Worm (Caenorhabditis elegans) whole organism, young adult: Measurements from ENCODE around the gene dis-3.

Experiments used
- B0336.3 ChIP-seq: fragments of 200-800 bp; sonication (Bioruptor generic); IDR thresholded peaks from 2 replicates; pipeline ENCODE4 v1.3.6; 2022; ENCODE audit warnings: missing genetic modification characterization, missing compliant biosample characterization
- F10E7.11 ChIP-seq: sonication (generic microtip); optimal IDR thresholded peaks from 2 replicates; lab custom pipeline; 2017; ENCODE audit warnings: mild to moderate bottlenecking, missing genetic modification characterization, moderate library complexity, missing compliant biosample characterization
- F57A8.1 ChIP-seq: fragments of 200-800 bp; sonication (Bioruptor generic); optimal IDR thresholded peaks from 2 replicates; lab custom pipeline; 2018; ENCODE audit warnings: mild to moderate bottlenecking, missing genetic modification characterization, moderate library complexity, missing compliant biosample characterization
- T26A5.8 ChIP-seq: sonication (generic microtip); optimal IDR thresholded peaks from 2 replicates; lab custom pipeline; 2016; ENCODE audit warnings: missing genetic modification characterization, missing compliant biosample characterization
- Y67H2A.10 ChIP-seq: fragments of 200-800 bp; sonication (Bioruptor generic); conservative IDR thresholded peaks from 2 replicates; pipeline ENCODE4 v1.3.6; 2022; ENCODE audit warnings: missing genetic modification reagents, missing genetic modification characterization, missing compliant biosample characterization
- ZK185.1 ChIP-seq: sonication (generic microtip); optimal IDR thresholded peaks from 2 replicates; lab custom pipeline; 2016; ENCODE audit warnings: mild to moderate bottlenecking, missing genetic modification characterization, missing compliant biosample characterization; ENCODE audit not compliant: poor library complexity, severe bottlenecking
- akir-1 ChIP-seq: fragments of 200-800 bp; sonication (Bioruptor generic); optimal IDR thresholded peaks from 2 replicates; lab custom pipeline; 2018; ENCODE audit warnings: mild to moderate bottlenecking, missing genetic modification characterization, moderate library complexity, missing compliant biosample characterization
- aptf-3 ChIP-seq: fragments of 200-800 bp; sonication (Bioruptor generic); IDR thresholded peaks from 2 replicates; pipeline ENCODE4 v1.3.6; 2022; ENCODE audit warnings: missing genetic modification characterization, missing compliant biosample characterization
- attf-5 ChIP-seq: fragments of 200-800 bp; sonication (Bioruptor generic); optimal IDR thresholded peaks from 2 replicates; lab custom pipeline; 2018; ENCODE audit warnings: mild to moderate bottlenecking, missing genetic modification characterization, missing compliant biosample characterization
- attf-6 ChIP-seq: fragments of 200-800 bp; sonication (Bioruptor generic); IDR thresholded peaks from 2 replicates; pipeline ENCODE4 v1.3.6; 2022; ENCODE audit warnings: missing genetic modification reagents, missing genetic modification characterization, missing compliant biosample characterization
- bed-1 ChIP-seq: fragments of 200-800 bp; sonication (Bioruptor generic); IDR thresholded peaks from 2 replicates; pipeline ENCODE4 v1.3.6; 2022; ENCODE audit warnings: missing genetic modification reagents, missing genetic modification characterization, missing compliant biosample characterization
- bed-2 ChIP-seq: fragments of 200-800 bp; sonication (Bioruptor generic); IDR thresholded peaks from 2 replicates; pipeline ENCODE4 v1.3.6; 2022; ENCODE audit warnings: missing genetic modification reagents, missing genetic modification characterization, missing compliant biosample characterization
- cebp-1 ChIP-seq, 2 experiments: fragments of 200-800 bp in 1 of 2; sonication (Bioruptor generic) in 1 of 2; sonication (generic microtip) in 1 of 2; IDR thresholded peaks in 1 of 2; optimal IDR thresholded peaks in 1 of 2; 2 replicates each; pipeline versions ENCODE4 v1.3.6 to Lab custom; 2017 to 2022; ENCODE audit warnings: missing compliant biosample characterization in 2 of 2, missing genetic modification characterization in 2 of 2, mild to moderate bottlenecking in 1 of 2, missing genetic modification reagents in 1 of 2, moderate library complexity in 1 of 2
- cebp-2 ChIP-seq: fragments of 200-800 bp; sonication (Bioruptor generic); IDR thresholded peaks from 2 replicates; pipeline ENCODE4 v1.3.6; 2022; ENCODE audit warnings: missing genetic modification characterization, missing compliant biosample characterization
- ceh-100 ChIP-seq: fragments of 200-800 bp; sonication (Bioruptor generic); IDR thresholded peaks from 2 replicates; pipeline ENCODE4 v1.3.6; 2022; ENCODE audit warnings: missing genetic modification reagents, missing genetic modification characterization, missing compliant biosample characterization
- ceh-40 ChIP-seq: fragments of 200-800 bp; sonication (Bioruptor generic); IDR thresholded peaks from 2 replicates; pipeline ENCODE4 v1.3.6; 2022; ENCODE audit warnings: missing genetic modification characterization, missing compliant biosample characterization
- ceh-79 ChIP-seq: sonication (generic microtip); optimal IDR thresholded peaks from 2 replicates; lab custom pipeline; 2017; ENCODE audit warnings: mild to moderate bottlenecking, missing genetic modification characterization, missing compliant biosample characterization
- dpff-1 ChIP-seq: sonication (generic microtip); optimal IDR thresholded peaks from 2 replicates; lab custom pipeline; 2017; ENCODE audit warnings: mild to moderate bottlenecking, missing genetic modification characterization, missing compliant biosample characterization
- fkh-3 ChIP-seq: sonication (generic microtip); optimal IDR thresholded peaks from 2 replicates; lab custom pipeline; 2016; ENCODE audit warnings: mild to moderate bottlenecking, missing genetic modification characterization, missing compliant biosample characterization
- gei-17 ChIP-seq: fragments of 200-800 bp; sonication (Bioruptor generic); optimal IDR thresholded peaks from 2 replicates; lab custom pipeline; 2018; ENCODE audit warnings: mild to moderate bottlenecking, missing genetic modification characterization, missing compliant biosample characterization
- him-1 ChIP-seq: sonication (generic microtip); optimal IDR thresholded peaks from 2 replicates; lab custom pipeline; 2016; ENCODE audit warnings: missing genotype, missing genetic modification reagents, missing genetic modification characterization, missing compliant biosample characterization
- hlh-12 ChIP-seq: sonication (generic microtip); optimal IDR thresholded peaks from 2 replicates; lab custom pipeline; 2016; ENCODE audit warnings: missing genetic modification characterization, missing compliant biosample characterization
- hlh-26 ChIP-seq: fragments of 200-800 bp; sonication (Bioruptor generic); conservative IDR thresholded peaks from 2 replicates; pipeline ENCODE4 v1.3.6; 2022; ENCODE audit warnings: missing genetic modification reagents, missing genetic modification characterization, missing compliant biosample characterization
- hrde-1 ChIP-seq: sonication (generic microtip); optimal IDR thresholded peaks from 2 replicates; lab custom pipeline; 2016; ENCODE audit warnings: missing genetic modification characterization, mild to moderate bottlenecking, missing compliant biosample characterization, moderate library complexity, missing genotype, missing genetic modification reagents, borderline replicate concordance
- lag-1 ChIP-seq: fragments of 200-800 bp; sonication (Bioruptor generic); IDR thresholded peaks from 2 replicates; pipeline ENCODE4 v1.3.6; 2022; ENCODE audit warnings: missing genetic modification reagents, missing genetic modification characterization, missing compliant biosample characterization
- let-607 ChIP-seq, 2 experiments: fragments of 200-800 bp in 1 of 2; sonication (Bioruptor generic) in 1 of 2; sonication (generic microtip) in 1 of 2; optimal IDR thresholded peaks; 2 replicates each; lab custom pipeline; 2016 to 2018; ENCODE audit warnings: mild to moderate bottlenecking in 2 of 2, missing compliant biosample characterization in 2 of 2, missing genetic modification characterization in 2 of 2, moderate library complexity in 2 of 2, missing genotype in 1 of 2
- lin-35 ChIP-seq, 3 experiments: fragments of 150-350 bp in 2 of 3; sonication (generic microtip) in 1 of 3; optimal IDR thresholded peaks; 2 replicates each; lab custom pipeline; 2014 to 2018; ENCODE audit warnings: missing biosample characterization in 3 of 3, missing genetic modification characterization in 3 of 3, missing genetic modification reagents in 3 of 3
- lsl-1 ChIP-seq: fragments of 200-800 bp; sonication (Bioruptor generic); optimal IDR thresholded peaks from 2 replicates; lab custom pipeline; 2018; ENCODE audit warnings: mild to moderate bottlenecking, missing genetic modification characterization, moderate library complexity, missing compliant biosample characterization
- lsy-27 ChIP-seq: sonication (generic microtip); optimal IDR thresholded peaks from 2 replicates; lab custom pipeline; 2017; ENCODE audit warnings: missing genetic modification characterization, mild to moderate bottlenecking, missing compliant biosample characterization, antibody characterized with exemption, missing genotype, borderline replicate concordance; ENCODE audit not compliant: insufficient read depth
- madf-3 ChIP-seq: fragments of 200-800 bp; sonication (Bioruptor generic); IDR thresholded peaks from 2 replicates; pipeline ENCODE4 v1.3.6; 2022; ENCODE audit warnings: missing genetic modification reagents, missing genetic modification characterization, missing compliant biosample characterization
- madf-6 ChIP-seq: fragments of 200-800 bp; sonication (Bioruptor generic); IDR thresholded peaks from 2 replicates; pipeline ENCODE4 v1.3.6; 2022; ENCODE audit warnings: missing genetic modification reagents, missing genetic modification characterization, missing compliant biosample characterization
- mcd-1 ChIP-seq: fragments of 200-800 bp; sonication (Bioruptor generic); IDR thresholded peaks from 2 replicates; pipeline ENCODE4 v1.3.6; 2022; ENCODE audit warnings: missing genetic modification reagents, missing genetic modification characterization, missing compliant biosample characterization
- mes-4 ChIP-seq: sonication (generic microtip); optimal IDR thresholded peaks from 2 replicates; lab custom pipeline; 2016; ENCODE audit warnings: missing genotype, missing genetic modification characterization, missing compliant biosample characterization
- mxl-1 ChIP-seq: sonication (generic microtip); optimal IDR thresholded peaks from 2 replicates; lab custom pipeline; 2016; ENCODE audit warnings: missing genetic modification characterization, missing compliant biosample characterization
- pbrm-1 ChIP-seq: fragments of 200-800 bp; sonication (Bioruptor generic); IDR thresholded peaks from 2 replicates; pipeline ENCODE4 v1.3.6; 2022; ENCODE audit warnings: missing genetic modification reagents, missing genetic modification characterization, missing compliant biosample characterization
- rec-8 ChIP-seq, 2 experiments: sonication (generic microtip); optimal IDR thresholded peaks; 2 replicates each; lab custom pipeline; 2016; ENCODE audit warnings: mild to moderate bottlenecking in 2 of 2, missing genetic modification characterization in 2 of 2, missing genetic modification reagents in 2 of 2, missing genotype in 2 of 2, missing biosample characterization in 1 of 2, missing compliant biosample characterization in 1 of 2, moderate library complexity in 1 of 2
- snpc-1.1 ChIP-seq: sonication (generic microtip); optimal IDR thresholded peaks from 2 replicates; lab custom pipeline; 2017; ENCODE audit warnings: missing genetic modification characterization, mild to moderate bottlenecking, missing compliant biosample characterization, antibody characterized with exemption, moderate library complexity, missing genotype, missing genetic modification reagents; ENCODE audit not compliant: insufficient read depth
- snpc-1.3 ChIP-seq: sonication (generic microtip); optimal IDR thresholded peaks from 2 replicates; lab custom pipeline; 2017; ENCODE audit warnings: missing genetic modification characterization, mild to moderate bottlenecking, missing compliant biosample characterization, antibody characterized with exemption, moderate library complexity, missing genotype, missing genetic modification reagents; ENCODE audit not compliant: insufficient read depth
- zim-3 ChIP-seq: sonication (generic microtip); optimal IDR thresholded peaks from 2 replicates; lab custom pipeline; 2017; ENCODE audit warnings: mild to moderate bottlenecking, missing genetic modification characterization, moderate library complexity, missing compliant biosample characterization
- ztf-22 ChIP-seq: fragments of 200-800 bp; sonication (Bioruptor generic); optimal IDR thresholded peaks from 2 replicates; lab custom pipeline; 2018; ENCODE audit warnings: mild to moderate bottlenecking, missing genetic modification characterization, moderate library complexity, missing compliant biosample characterization
- ztf-25 ChIP-seq: fragments of 200-800 bp; sonication (Bioruptor generic); IDR thresholded peaks from 2 replicates; pipeline ENCODE4 v1.3.6; 2022; ENCODE audit warnings: missing genetic modification reagents, missing genetic modification characterization, missing compliant biosample characterization
- ztf-3 ChIP-seq: fragments of 200-800 bp; sonication (Bioruptor generic); optimal IDR thresholded peaks from 2 replicates; lab custom pipeline; 2018; ENCODE audit warnings: mild to moderate bottlenecking, missing genetic modification characterization, missing compliant biosample characterization
- ztf-6 ChIP-seq: fragments of 200-800 bp; sonication (Bioruptor generic); IDR thresholded peaks from 2 replicates; pipeline ENCODE4 v1.3.6; 2022; ENCODE audit warnings: missing genetic modification reagents, missing genetic modification characterization, missing compliant biosample characterization

Gene dis-3

ce11 chrIV:10085401-10086187, 11.4 kb upstream of the dis-3 start, which contains the start of the genes col-2 and ndc-80 (continued):
- no peak for TF ChIP-seq F57A8.1 (GFP tag; lab: Kevin White, UChicago)
- TF ChIP-seq fkh-3 (tag; lab: Kevin White, UChicago): no peak
- TF ChIP-seq hlh-12: no peak
- no peak for TF ChIP-seq ceh-79 (tag; lab: Kevin White, UChicago)
- TF ChIP-seq him-1 (tag; lab: Kevin White, UChicago): peak; percentile 4
- TF ChIP-seq lin-35 (GFP tag; optimal IDR thresholded peaks at IDR 0.05; lab: Kevin White, UChicago): peak in 1 of 3 experiments; percentile 7
- TF ChIP-seq snpc-1.3: no peak
- TF ChIP-seq cebp-1 (GFP tag; IDR thresholded peaks at IDR 0.05; lab: Robert Waterston, UW): no peak
- TF ChIP-seq cebp-1 (tag; optimal IDR thresholded peaks at IDR 0.05; lab: Kevin White, UChicago): no peak
- TF ChIP-seq akir-1 (GFP tag; lab: Kevin White, UChicago): no peak
- TF ChIP-seq let-607 (tag; optimal IDR thresholded peaks at IDR 0.05; lab: Kevin White, UChicago): no peak
- TF ChIP-seq ceh-100 (GFP tag; lab: Robert Waterston, UW): peak; percentile 95
- no peak for TF ChIP-seq gei-17
- no peak for TF ChIP-seq aptf-3
- peak; percentile 74 for TF ChIP-seq attf-5 (GFP tag; lab: Kevin White, UChicago)
- no peak for TF ChIP-seq T26A5.8 (tag; lab: Kevin White, UChicago)
- no peak for TF ChIP-seq rec-8 (tag; optimal IDR thresholded peaks at IDR 0.05; lab: Kevin White, UChicago)
- TF ChIP-seq mxl-1: no peak
- TF ChIP-seq attf-6: no peak
- no peak for TF ChIP-seq cebp-2
- TF ChIP-seq pbrm-1 (GFP tag; lab: Robert Waterston, UW): no peak
- TF ChIP-seq ztf-22: no peak
- no peak for TF ChIP-seq snpc-1.1 (tag; lab: Kevin White, UChicago)
- TF ChIP-seq lsy-27 (tag; lab: Kevin White, UChicago): no peak
- no peak for TF ChIP-seq B0336.3 (GFP tag; lab: Robert Waterston, UW)
- peak; percentile 44 for TF ChIP-seq lsl-1 (GFP tag; lab: Kevin White, UChicago)
- TF ChIP-seq ztf-25 (GFP tag; lab: Robert Waterston, UW): no peak
- no peak for TF ChIP-seq zim-3 (tag; lab: Kevin White, UChicago)
- TF ChIP-seq ztf-6 (GFP tag; lab: Robert Waterston, UW): no peak
- TF ChIP-seq mes-4 (tag; lab: Kevin White, UChicago): no peak
- TF ChIP-seq hrde-1 (tag; lab: Kevin White, UChicago): no peak
- no peak for TF ChIP-seq ztf-3 (GFP tag; lab: Kevin White, UChicago)
- no peak for TF ChIP-seq dpff-1 (tag; lab: Kevin White, UChicago)
- TF ChIP-seq madf-6: peak; percentile 40; the same call in 1 of the 2 replicates
- no peak for TF ChIP-seq bed-1 (GFP tag; lab: Robert Waterston, UW)
- TF ChIP-seq mcd-1 (GFP tag; lab: Robert Waterston, UW): peak; percentile 91
- no peak for TF ChIP-seq Y67H2A.10 (GFP tag; lab: Robert Waterston, UW)
- no peak for TF ChIP-seq ZK185.1 (tag; lab: Kevin White, UChicago)
- no peak for TF ChIP-seq lag-1 (GFP tag; lab: Robert Waterston, UW)
- no peak for TF ChIP-seq bed-2 (GFP tag; lab: Robert Waterston, UW)
- no peak for TF ChIP-seq F10E7.11 (tag; lab: Kevin White, UChicago)
- no peak for TF ChIP-seq hlh-26
- no peak for TF ChIP-seq madf-3 (GFP tag; lab: Robert Waterston, UW)
- no peak for TF ChIP-seq ceh-40 (GFP tag; lab: Robert Waterston, UW)
